Worm (Caenorhabditis elegans) whole organism, L1 larva: ENCODE measurements around the gene ctl-3.
"Not testable (repeated sequence)": the region's sequence is repeated elsewhere in the genome, so short reads cannot be mapped to it uniquely, and the experiment has no call there.

ENCODE experiments used
- F16B12.6 ChIP-seq: fragments of 150-350 bp; optimal IDR thresholded peaks from 2 replicates; lab custom pipeline; 2014; ENCODE audit warnings: missing biosample characterization, missing genetic modification characterization
- aha-1 ChIP-seq: fragments of 150-350 bp; optimal IDR thresholded peaks from 2 replicates; lab custom pipeline; 2014; ENCODE audit warnings: missing biosample characterization, missing genetic modification characterization
- blmp-1 ChIP-seq: fragments of 150-350 bp; optimal IDR thresholded peaks from 2 replicates; lab custom pipeline; 2014; ENCODE audit warnings: missing biosample characterization, missing genetic modification characterization
- ceh-63 ChIP-seq: fragments of 200-800 bp; sonication (Bioruptor generic); optimal IDR thresholded peaks from 2 replicates; lab custom pipeline; 2018; ENCODE audit warnings: mild to moderate bottlenecking, missing genetic modification characterization, missing compliant biosample characterization
- ceh-8 ChIP-seq: fragments of 200-800 bp; sonication (Bioruptor generic); optimal IDR thresholded peaks from 2 replicates; lab custom pipeline; 2018; ENCODE audit warnings: mild to moderate bottlenecking, missing genetic modification characterization, moderate library complexity, missing compliant biosample characterization
- ceh-82 ChIP-seq, 3 experiments: fragments of 150-350 bp in 1 of 3; sonication (generic microtip) in 2 of 3; optimal IDR thresholded peaks; 2 replicates each; lab custom pipeline; 2014 to 2017; ENCODE audit warnings: missing biosample characterization in 3 of 3, missing genetic modification characterization in 3 of 3
- ces-1 ChIP-seq: fragments of 150-350 bp; optimal IDR thresholded peaks from 2 replicates; lab custom pipeline; 2014; ENCODE audit warnings: missing biosample characterization, missing genetic modification reagents, missing genetic modification characterization
- dpl-1 ChIP-seq, 3 experiments: fragments of 150-350 bp in 2 of 3; sonication (generic microtip) in 1 of 3; optimal IDR thresholded peaks; 2 replicates each; lab custom pipeline; 2014 to 2017; ENCODE audit warnings: missing biosample characterization in 3 of 3, missing genetic modification characterization in 3 of 3, missing genetic modification reagents in 3 of 3
- efl-1 ChIP-seq, 4 experiments: fragments of 150-350 bp; optimal IDR thresholded peaks in 3 of 4; peaks in 1 of 4; 1 replicate in 1 of 4; 2 replicates in 3 of 4; lab custom pipeline; 2014; ENCODE audit warnings: missing biosample characterization in 2 of 4, missing genetic modification characterization in 2 of 4, missing genetic modification reagents in 2 of 4
- egl-13 ChIP-seq: sonication (generic microtip); optimal IDR thresholded peaks from 2 replicates; lab custom pipeline; 2016; ENCODE audit warnings: missing genotype, missing genetic modification reagents, missing genetic modification characterization, missing compliant biosample characterization
- elt-2 ChIP-seq: sonication (generic microtip); optimal IDR thresholded peaks from 2 replicates; lab custom pipeline; 2016; ENCODE audit warnings: missing genetic modification characterization, mild to moderate bottlenecking, inconsistent platforms, missing compliant biosample characterization, missing genetic modification reagents
- fkh-4 ChIP-seq: sonication (generic microtip); optimal IDR thresholded peaks from 2 replicates; lab custom pipeline; 2016; ENCODE audit warnings: missing compliant biosample characterization, missing genetic modification characterization, borderline replicate concordance
- hpl-2 ChIP-seq: fragments of 150-350 bp; optimal IDR thresholded peaks from 2 replicates; lab custom pipeline; 2014; ENCODE audit warnings: missing biosample characterization, missing genetic modification reagents, missing genetic modification characterization
- irx-1 ChIP-seq: sonication (generic microtip); optimal IDR thresholded peaks from 2 replicates; lab custom pipeline; 2016; ENCODE audit warnings: missing genetic modification characterization, missing compliant biosample characterization
- isw-1 ChIP-seq: fragments of 200-800 bp; sonication (Bioruptor generic); IDR thresholded peaks from 2 replicates; pipeline ENCODE4 v1.3.6; 2022; ENCODE audit warnings: missing genetic modification characterization, missing compliant biosample characterization
- lin-13 ChIP-seq: fragments of 150-350 bp; optimal IDR thresholded peaks from 2 replicates; lab custom pipeline; 2014; ENCODE audit warnings: missing biosample characterization, missing genetic modification reagents, missing genetic modification characterization
- lin-15B ChIP-seq: fragments of 150-350 bp; sonication (generic microtip); optimal IDR thresholded peaks from 3 replicates; lab custom pipeline; 2014; ENCODE audit warnings: missing biosample characterization, missing genetic modification characterization
- lin-39 ChIP-seq: fragments of 150-350 bp; optimal IDR thresholded peaks from 2 replicates; lab custom pipeline; 2014; ENCODE audit warnings: missing biosample characterization, missing genetic modification reagents, missing genetic modification characterization
- mab-9 ChIP-seq: fragments of 200-800 bp; sonication (Bioruptor generic); IDR thresholded peaks from 2 replicates; pipeline ENCODE4 v1.3.6; 2022; ENCODE audit warnings: missing genetic modification reagents, missing genetic modification characterization, missing compliant biosample characterization
- mdl-1 ChIP-seq, 2 experiments: fragments of 150-350 bp; optimal IDR thresholded peaks; 2 replicates each; lab custom pipeline; 2014 to 2017; ENCODE audit warnings: missing biosample characterization in 2 of 2, missing genetic modification characterization in 2 of 2, inconsistent platforms in 1 of 2
- nhr-20 ChIP-seq: sonication (generic microtip); optimal IDR thresholded peaks from 2 replicates; lab custom pipeline; 2016; ENCODE audit warnings: mild to moderate bottlenecking, missing genetic modification characterization, missing compliant biosample characterization
- nhr-28 ChIP-seq: fragments of 150-350 bp; optimal IDR thresholded peaks from 2 replicates; lab custom pipeline; 2014; ENCODE audit warnings: missing biosample characterization, missing genetic modification characterization
- nhr-71 ChIP-seq: sonication (generic microtip); optimal IDR thresholded peaks from 2 replicates; lab custom pipeline; 2016; ENCODE audit warnings: mild to moderate bottlenecking, missing genetic modification characterization, moderate library complexity, missing compliant biosample characterization
- nhr-76 ChIP-seq: sonication (generic microtip); optimal IDR thresholded peaks from 2 replicates; lab custom pipeline; 2017; ENCODE audit warnings: missing biosample characterization, missing genetic modification characterization
- nhr-84 ChIP-seq: sonication (generic microtip); optimal IDR thresholded peaks from 2 replicates; lab custom pipeline; 2017; ENCODE audit warnings: missing biosample characterization, missing genetic modification characterization
- pqm-1 ChIP-seq: sonication (generic microtip); optimal IDR thresholded peaks from 3 replicates; lab custom pipeline; 2017; ENCODE audit warnings: missing biosample characterization, missing genetic modification characterization
- snu-23 ChIP-seq: sonication (generic microtip); optimal IDR thresholded peaks from 2 replicates; lab custom pipeline; 2016; ENCODE audit warnings: missing genetic modification characterization, missing compliant biosample characterization
- unc-30 ChIP-seq: sonication (generic microtip); optimal IDR thresholded peaks from 2 replicates; lab custom pipeline; 2017; ENCODE audit warnings: missing biosample characterization, missing genetic modification characterization
- unc-62 ChIP-seq: fragments of 150-350 bp; optimal IDR thresholded peaks from 2 replicates; lab custom pipeline; 2014; ENCODE audit warnings: missing biosample characterization, missing genetic modification reagents, missing genetic modification characterization
- zip-4 ChIP-seq: fragments of 200-800 bp; sonication (Bioruptor generic); optimal IDR thresholded peaks from 2 replicates; lab custom pipeline; 2018; ENCODE audit warnings: mild to moderate bottlenecking, missing genetic modification characterization, moderate library complexity, missing compliant biosample characterization
- ztf-4 ChIP-seq: fragments of 150-350 bp; optimal IDR thresholded peaks from 2 replicates; lab custom pipeline; 2014; ENCODE audit warnings: missing biosample characterization, missing genetic modification characterization

The ctl-3 gene

ce11 chrII:14344166-14344565 lies 33.6 kb upstream of the ctl-3 start, which contains the start of gene ddl-3:
Gene ddl-3, minus strand, starts transcription at chrII:14344454.
- not testable (repeated sequence) for TF ChIP-seq unc-62 (GFP tag; lab: Kevin White, UChicago); lin-15B (tag; lab: Kevin White, UChicago); fkh-4 (tag; lab: Kevin White, UChicago)
- TF ChIP-seq, all 84 proteins: peak for 0; not testable (repeated sequence) for 84

- peak; percentile 16 for TF ChIP-seq F16B12.6 (tag; lab: Kevin White, UChicago)
- TF ChIP-seq ceh-8 (GFP tag; lab: Kevin White, UChicago): peak; percentile 36
- TF ChIP-seq snu-23 (GFP tag; lab: Kevin White, UChicago): no peak
- peak in 1 of 3 experiments; percentile 22 for TF ChIP-seq dpl-1 (GFP tag; optimal IDR thresholded peaks at IDR 0.05; lab: Kevin White, UChicago)
- peak in 1 of 2 experiments; percentile 18 for TF ChIP-seq efl-1 (optimal IDR thresholded peaks at IDR 0.05; lab: Kevin White, UChicago)
- TF ChIP-seq efl-1 (GFP tag; optimal IDR thresholded peaks at IDR 0.05 in 1 of 2; lab: Kevin White, UChicago): peak in 1 of 2 experiments; percentile 18
- TF ChIP-seq lin-13 (GFP tag; lab: Kevin White, UChicago): no peak
- no peak for TF ChIP-seq elt-2 (tag; lab: Kevin White, UChicago)
Measured at ce11 chrII:14321225-14321624, 10.6 kb upstream of the ctl-3 start.

- TF ChIP-seq ztf-4 (tag; lab: Kevin White, UChicago) (no peak), ceh-8 (GFP tag; lab: Kevin White, UChicago) (peak; percentile 48)
Measured at ce11 chrII:14319227-14319626, 8.6 kb upstream of the ctl-3 start.

ce11 chrII:14318027-14318426 lies 7.4 kb upstream of the ctl-3 start, which contains the start of gene Y54G11A.14:
Gene Y54G11A.14, plus strand, starts transcription at chrII:14318158.
- TF ChIP-seq isw-1 (GFP tag; lab: Robert Waterston, UW): no peak
- no peak for TF ChIP-seq ces-1 (GFP tag; lab: Kevin White, UChicago)
- no peak for TF ChIP-seq lin-39 (tag; lab: Kevin White, UChicago)
- TF ChIP-seq mdl-1 (tag; optimal IDR thresholded peaks at IDR 0.05; lab: Kevin White, UChicago): no peak
- no peak for TF ChIP-seq nhr-84 (tag; lab: Kevin White, UChicago)
- no peak for TF ChIP-seq egl-13 (tag; lab: Kevin White, UChicago)
- no peak for TF ChIP-seq mab-9 (GFP tag; lab: Robert Waterston, UW)
- no peak for TF ChIP-seq nhr-76 (tag; lab: Kevin White, UChicago)
- TF ChIP-seq nhr-71 (tag; lab: Kevin White, UChicago): no peak
- TF ChIP-seq irx-1 (tag; lab: Kevin White, UChicago): no peak
- no peak for TF ChIP-seq zip-4 (GFP tag; lab: Kevin White, UChicago)
- no peak for TF ChIP-seq nhr-20 (tag; lab: Kevin White, UChicago)
- no peak for TF ChIP-seq dpl-1 (GFP tag; optimal IDR thresholded peaks at IDR 0.05; lab: Kevin White, UChicago)
- no peak for TF ChIP-seq unc-30 (tag; lab: Kevin White, UChicago)
- TF ChIP-seq ceh-63 (GFP tag; lab: Kevin White, UChicago): no peak
- TF ChIP-seq nhr-28 (tag; lab: Kevin White, UChicago): no peak
- TF ChIP-seq pqm-1: no peak

ce11 chrII:14312182-14312581 lies 1.6 kb upstream of the ctl-3 start:
- TF ChIP-seq efl-1 (optimal IDR thresholded peaks at IDR 0.05; lab: Kevin White, UChicago) (no peak), efl-1 (GFP tag; optimal IDR thresholded peaks at IDR 0.05 in 1 of 2; lab: Kevin White, UChicago) (peak in 1 of 2 experiments; percentile 44), lin-15B (tag; lab: Kevin White, UChicago) (no peak)

- TF ChIP-seq hpl-2 (GFP tag; lab: Kevin White, UChicago) (no peak), ceh-82 (tag; optimal IDR thresholded peaks at IDR 0.05; lab: Kevin White, UChicago) (no peak), blmp-1 (tag; lab: Kevin White, UChicago) (peak; percentile 25), dpl-1 (GFP tag; optimal IDR thresholded peaks at IDR 0.05; lab: Kevin White, UChicago) (no peak), aha-1 (no peak), nhr-20 (tag; lab: Kevin White, UChicago) (no peak), efl-1 (optimal IDR thresholded peaks at IDR 0.05; lab: Kevin White, UChicago) (no peak), efl-1 (GFP tag; optimal IDR thresholded peaks at IDR 0.05 in 1 of 2; lab: Kevin White, UChicago) (no peak)
- TF ChIP-seq, all 84 proteins: peak for 1
Measured at ce11 chrII:14311537-14311936, 958 bp upstream of the ctl-3 start.
